Worm (Caenorhabditis elegans): ENCODE measurements around the gene F34D10.3.

The F34D10.3 gene

ce11 chrIII:3782853-3783252 lies 48.8 kb downstream of the F34D10.3 start (continued):
- TF ChIP-seq blmp-1 (tag; optimal IDR thresholded peaks at IDR 0.05) = no peak
- no peak for TF ChIP-seq sox-4 (tag; optimal IDR thresholded peaks at IDR 0.05)
- TF ChIP-seq nhr-90 (tag; optimal IDR thresholded peaks at IDR 0.05; ENCODE audit: poor library complexity) = no peak
- TF ChIP-seq unc-62 (GFP tag; optimal IDR thresholded peaks at IDR 0.05) = no peak
- TF ChIP-seq lin-13 (GFP tag; optimal IDR thresholded peaks at IDR 0.05) = no peak
- TF ChIP-seq nhr-11 (tag; optimal IDR thresholded peaks at IDR 0.05) = peak; percentile 8
- no peak for TF ChIP-seq tbx-2 (tag; optimal IDR thresholded peaks at IDR 0.05)
- TF ChIP-seq elt-3 (tag; optimal IDR thresholded peaks at IDR 0.05) = no peak
- no peak for TF ChIP-seq hpl-2 (GFP tag; optimal IDR thresholded peaks at IDR 0.05)
- TF ChIP-seq unc-98 (GFP tag; IDR thresholded peaks at IDR 0.05) = no peak
- TF ChIP-seq mab-9 (GFP tag; IDR thresholded peaks at IDR 0.05) = no peak
- TF ChIP-seq nhr-237 (tag; optimal IDR thresholded peaks at IDR 0.05) = no peak
- peak; percentile 19 to 74 for TF ChIP-seq lsy-2 (tag; optimal IDR thresholded peaks at IDR 0.05)
- no peak for TF ChIP-seq nhr-47 (tag; optimal IDR thresholded peaks at IDR 0.05)
- no peak for TF ChIP-seq pag-3 (tag; optimal IDR thresholded peaks at IDR 0.05; ENCODE audit: borderline replicate concordance, insufficient read depth)
- no peak for TF ChIP-seq F16B12.6 (tag; optimal IDR thresholded peaks at IDR 0.05)
- TF ChIP-seq rnt-1 (tag; optimal IDR thresholded peaks at IDR 0.05) = peak; percentile 75
- no peak for TF ChIP-seq lin-15B (tag; optimal IDR thresholded peaks at IDR 0.05)
- peak; percentile 59 for TF ChIP-seq snu-23 (GFP tag; optimal IDR thresholded peaks at IDR 0.05)
- no peak for TF ChIP-seq skn-1 (tag; optimal IDR thresholded peaks at IDR 0.05)
- TF ChIP-seq ceh-63 (GFP tag; optimal IDR thresholded peaks at IDR 0.05) = no peak
- TF ChIP-seq dsc-1 (tag; optimal IDR thresholded peaks at IDR 0.05) = no peak
- no peak for TF ChIP-seq isw-1 (GFP tag; IDR thresholded peaks at IDR 0.05)
- TF ChIP-seq fkh-8 (tag; optimal IDR thresholded peaks at IDR 0.05) = no peak
- TF ChIP-seq jun-1 (tag; optimal IDR thresholded peaks at IDR 0.05) = no peak
- TF ChIP-seq elt-2 (tag; optimal IDR thresholded peaks at IDR 0.05) = no peak
- no peak for TF ChIP-seq fkh-10 (GFP tag; optimal IDR thresholded peaks at IDR 0.05)
- no peak for TF ChIP-seq pqm-1 (tag; optimal IDR thresholded peaks at IDR 0.05)
- TF ChIP-seq C04F5.9 (tag; optimal IDR thresholded peaks at IDR 0.05) = no peak
- peak; percentile 27 for TF ChIP-seq unc-130 (tag; optimal IDR thresholded peaks at IDR 0.05)
- no peak for TF ChIP-seq ets-5 (GFP tag; IDR thresholded peaks at IDR 0.05)
- TF ChIP-seq nhr-19 (GFP tag; conservative IDR thresholded peaks at IDR 0.05) = peak; percentile 53
- TF ChIP-seq vab-15 (tag; optimal IDR thresholded peaks at IDR 0.05) = peak; percentile 31
- no peak for TF ChIP-seq lin-35 (GFP tag; optimal IDR thresholded peaks at IDR 0.05)
- no peak for TF ChIP-seq dpl-1 (GFP tag; optimal IDR thresholded peaks at IDR 0.05)
- TF ChIP-seq egl-27 (tag; optimal IDR thresholded peaks at IDR 0.05) = no peak
- TF ChIP-seq efl-1 (optimal IDR thresholded peaks at IDR 0.05) = peak in 1 of 2 experiments; percentile 21
- TF ChIP-seq efl-1 (GFP tag; optimal IDR thresholded peaks at IDR 0.05 in 1 of 2) = no peak
- TF ChIP-seq swsn-7 (tag; optimal IDR thresholded peaks at IDR 0.05) = no peak
- TF ChIP-seq egl-13 (tag; optimal IDR thresholded peaks at IDR 0.05) = no peak
- TF ChIP-seq nhr-85 (tag) = no peak
- no peak for TF ChIP-seq ztf-11 (tag; optimal IDR thresholded peaks at IDR 0.05)

ce11 chrIII:3783914-3784313 lies 49.9 kb downstream of the F34D10.3 start:
- TF ChIP-seq lin-14 (GFP tag; optimal IDR thresholded peaks at IDR 0.05) (peak; percentile 39), sptf-1 (tag; optimal IDR thresholded peaks at IDR 0.05) (no peak), ceh-63 (GFP tag; optimal IDR thresholded peaks at IDR 0.05) (no peak), nhr-90 (tag; optimal IDR thresholded peaks at IDR 0.05; ENCODE audit: poor library complexity) (no peak), aly-2 (tag; optimal IDR thresholded peaks at IDR 0.05) (no peak), mab-9 (GFP tag; IDR thresholded peaks at IDR 0.05) (no peak), unc-98 (GFP tag; IDR thresholded peaks at IDR 0.05) (no peak), unc-30 (tag; optimal IDR thresholded peaks at IDR 0.05) (no peak), rnt-1 (tag; optimal IDR thresholded peaks at IDR 0.05) (peak; percentile 4), ceh-88 (GFP tag; IDR thresholded peaks at IDR 0.05) (no peak), sox-4 (tag; optimal IDR thresholded peaks at IDR 0.05) (no peak), tlp-1 (tag; optimal IDR thresholded peaks at IDR 0.05) (no peak), jun-1 (tag; optimal IDR thresholded peaks at IDR 0.05) (no peak)

Measured in whole organism, L1 larva.